Fruit fly (Drosophila melanogaster): ENCODE results near the gene msl-2.

The msl-2 gene

DNA sequence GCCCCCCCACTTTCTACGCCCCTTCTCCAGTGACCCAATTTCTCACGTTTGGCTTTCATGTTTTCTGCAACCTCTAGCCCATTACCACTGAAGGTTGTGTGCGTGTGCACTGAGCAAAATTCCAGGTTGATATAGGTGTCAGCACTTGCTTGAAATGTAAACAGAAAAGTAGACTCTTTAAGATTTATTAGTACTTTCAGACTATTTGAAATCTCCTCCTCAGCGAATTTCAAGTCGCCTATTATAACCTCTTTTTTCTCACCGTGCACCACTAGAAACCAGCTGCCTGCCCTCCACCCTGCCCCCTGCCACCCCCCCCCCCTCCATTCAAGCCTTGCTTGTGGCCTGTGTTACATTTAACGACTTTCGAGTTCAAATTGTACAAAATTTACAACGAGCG, 30.8 kb downstream of the msl-2 start (continued):
- TF ChIP-seq CG12236 (GFP tag; optimal IDR thresholded peaks at IDR 0.05) (no peak), pan (optimal IDR thresholded peaks at IDR 0.05) (no peak), pan (GFP tag; optimal IDR thresholded peaks at IDR 0.05 in 1 of 2, IDR thresholded peaks at IDR 0.05 in 1 of 2) (peak in 1 of 2 experiments; percentile 45), Fer1 (GFP tag; optimal IDR thresholded peaks at IDR 0.05) (no peak), Hr78 (GFP tag; optimal IDR thresholded peaks at IDR 0.05) (no peak), Asciz (GFP tag; optimal IDR thresholded peaks at IDR 0.05) (peak; percentile 8), nmo (GFP tag; optimal IDR thresholded peaks at IDR 0.05) (peak; percentile 48), bab2 (GFP tag; optimal IDR thresholded peaks at IDR 0.05) (no peak), CG7271 (tag; optimal IDR thresholded peaks at IDR 0.05) (no peak), Abd-B (GFP tag; optimal IDR thresholded peaks at IDR 0.05) (peak; percentile 54), CG4617 (GFP tag; optimal IDR thresholded peaks at IDR 0.05; ENCODE audit: borderline replicate concordance) (no peak), bowl (GFP tag; IDR thresholded peaks at IDR 0.05) (no peak), fd96Cb (tag; optimal IDR thresholded peaks at IDR 0.05) (peak; percentile 53), D19B (GFP tag; optimal IDR thresholded peaks at IDR 0.05) (no peak), CG14441 (GFP tag; IDR thresholded peaks at IDR 0.05) (0 out of 2 replicates have a peak, but pooled peaks have one; percentile 29), Chrac-16 (GFP tag; optimal IDR thresholded peaks at IDR 0.05) (peak; percentile 26), CG11504 (tag; optimal IDR thresholded peaks at IDR 0.05) (peak; percentile 60), CG13424 (tag; optimal IDR thresholded peaks at IDR 0.05) (peak; percentile 39), tll (GFP tag; optimal IDR thresholded peaks at IDR 0.05) (no peak), CG7556 (GFP tag; optimal IDR thresholded peaks at IDR 0.05) (peak; percentile 39), tin (GFP tag; optimal IDR thresholded peaks at IDR 0.05) (peak; percentile 32), dmrt11E (tag; optimal IDR thresholded peaks at IDR 0.05) (peak; percentile 60), usp (GFP tag; optimal IDR thresholded peaks at IDR 0.05) (no peak), PHDP (tag; optimal IDR thresholded peaks at IDR 0.05) (peak; percentile 12), grau (tag; optimal IDR thresholded peaks at IDR 0.05) (peak; percentile 41), sug (tag; optimal IDR thresholded peaks at IDR 0.05) (no peak), CG6765 (GFP tag; optimal IDR thresholded peaks at IDR 0.05) (no peak), chn (GFP tag; optimal IDR thresholded peaks at IDR 0.05) (peak; percentile 9), CG14050 (GFP tag; IDR thresholded peaks at IDR 0.05) (0 out of 3 replicates have a peak, but pooled peaks have one; percentile 23), HLHmδ (GFP tag; optimal IDR thresholded peaks at IDR 0.05) (no peak), CHES-1-like (GFP tag; optimal IDR thresholded peaks at IDR 0.05) (no peak), CG3065 (GFP tag; optimal IDR thresholded peaks at IDR 0.05) (no peak), CG4424 (GFP tag; optimal IDR thresholded peaks at IDR 0.05) (peak; percentile 58), esg (GFP tag; conservative IDR thresholded peaks at IDR 0.05) (peak; percentile 34), eve (GFP tag; optimal IDR thresholded peaks at IDR 0.05) (no peak), gfzf (GFP tag; optimal IDR thresholded peaks at IDR 0.05) (no peak), Dll (GFP tag; IDR thresholded peaks at IDR 0.05; ENCODE audit: partially characterized antibody) (no peak), ttk (GFP tag; IDR thresholded peaks at IDR 0.05) (peak; percentile 62), pum (GFP tag; optimal IDR thresholded peaks at IDR 0.05) (peak; percentile 13), otp (GFP tag; IDR thresholded peaks at IDR 0.05) (peak; percentile 71; the same call in 2 of the 3 replicates), pho (GFP tag; optimal IDR thresholded peaks at IDR 0.05) (no peak), chm (GFP tag; IDR thresholded peaks at IDR 0.05) (peak; percentile 58; the same call in 1 of the 2 replicates), Mes4 (GFP tag; optimal IDR thresholded peaks at IDR 0.05) (no peak), cg (GFP tag; optimal IDR thresholded peaks at IDR 0.05) (no peak), ssp (GFP tag; IDR thresholded peaks at IDR 0.05) (peak; percentile 53; the same call in 1 of the 2 replicates), sna (GFP tag; IDR thresholded peaks at IDR 0.05; ENCODE audit: partially characterized antibody) (no peak), sens-2 (GFP tag; IDR thresholded peaks at IDR 0.05) (peak; percentile 44; the same call in 1 of the 2 replicates), Dfd (GFP tag; optimal IDR thresholded peaks at IDR 0.05) (no peak), CG9437 (GFP tag; optimal IDR thresholded peaks at IDR 0.05) (no peak), Dip3 (GFP tag; optimal IDR thresholded peaks at IDR 0.05) (no peak), fru (optimal IDR thresholded peaks at IDR 0.05) (no peak)
